Worm (Caenorhabditis elegans): Measurements from ENCODE around the gene srh-125.
"Not testable (repeated sequence)": the region's sequence is repeated elsewhere in the genome, so short reads cannot be mapped to it uniquely, and the experiment has no call there.

srh-125 gene

ce11 chrV:7446965-7447364 is 29.7 kb downstream of the srh-125 start, which contains the start of gene F25E5.5:
TSS of gene F25E5.5 (plus strand) at chrV:7447265.
- TF ChIP-seq unc-130 (tag; optimal IDR thresholded peaks at IDR 0.05), result no peak
- TF ChIP-seq mab-9 (GFP tag; IDR thresholded peaks at IDR 0.05), result no peak
- TF ChIP-seq blmp-1 (tag; optimal IDR thresholded peaks at IDR 0.05), result peak; percentile 17

ce11 chrV:7444331-7444730 is 32.3 kb downstream of the srh-125 start, which contains the start of gene nhr-141:
TSS of gene nhr-141 (plus strand) at chrV:7444661.
- not testable (repeated sequence) for TF ChIP-seq C16A3.4 (tag; optimal IDR thresholded peaks at IDR 0.05); nhr-28 (tag; optimal IDR thresholded peaks at IDR 0.05); ceh-8 (GFP tag; optimal IDR thresholded peaks at IDR 0.05)

- peak; percentile 53; the same call in 1 of the 2 replicates for TF ChIP-seq unc-98 (GFP tag; IDR thresholded peaks at IDR 0.05)
- TF ChIP-seq mab-9 (GFP tag; IDR thresholded peaks at IDR 0.05), result peak; percentile 75
- 0 out of 2 replicates have a peak, but pooled peaks have one; percentile 52 for TF ChIP-seq ets-5 (GFP tag; IDR thresholded peaks at IDR 0.05)
These were observed 33.2 kb downstream of the srh-125 start for ce11 chrV:7443480-7443879.

- TF ChIP-seq unc-30 (tag; optimal IDR thresholded peaks at IDR 0.05) (no peak), efl-1 (optimal IDR thresholded peaks at IDR 0.05) (no peak), efl-1 (GFP tag; optimal IDR thresholded peaks at IDR 0.05 in 1 of 2) (peak in 1 of 2 experiments; percentile 36), aha-1 (tag; optimal IDR thresholded peaks at IDR 0.05) (no peak), Y116A8C.19 (tag; optimal IDR thresholded peaks at IDR 0.05; ENCODE audit: borderline replicate concordance) (no peak)
These were observed 36.9 kb downstream of the srh-125 start, which contains the start of gene try-13 for ce11 chrV:7439807-7440206. TSS of gene try-13 (plus strand) at chrV:7440107.

- no peak for TF ChIP-seq efl-1 (optimal IDR thresholded peaks at IDR 0.05)
- peak in 1 of 2 experiments; percentile 58 for TF ChIP-seq efl-1 (GFP tag; optimal IDR thresholded peaks at IDR 0.05 in 1 of 2)
- no peak for TF ChIP-seq blmp-1 (tag; optimal IDR thresholded peaks at IDR 0.05)
These were observed 38.7 kb downstream of the srh-125 start, which contains the start of gene F25E5.16 for ce11 chrV:7437985-7438384. TSS of gene F25E5.16 (plus strand) at chrV:7438285.

DNA sequence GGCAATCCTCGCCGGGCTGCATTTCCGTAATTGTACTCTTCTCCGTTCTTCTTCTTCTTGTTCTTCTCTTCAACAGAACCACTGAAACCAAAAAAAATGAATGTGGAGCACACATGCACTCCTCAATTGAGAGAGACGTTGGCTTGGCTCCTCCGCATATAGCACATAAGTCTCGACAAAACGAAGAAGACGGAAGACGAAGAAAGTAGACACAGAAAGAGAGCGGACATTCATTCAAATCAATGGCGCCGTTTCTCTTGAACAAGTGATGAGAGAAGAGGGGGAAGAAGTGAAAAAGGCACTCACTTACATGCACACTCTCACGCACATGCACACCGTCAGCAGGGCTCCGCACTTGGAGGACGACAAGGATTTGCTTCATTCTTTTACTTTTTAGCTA is 39.1 kb downstream of the srh-125 start, which contains the start of gene F25E5.9:
F25E5.9 (minus strand) TSS at position 382 of the 400 bp plus-strand sequence.
- TF ChIP-seq dpl-1 (GFP tag; optimal IDR thresholded peaks at IDR 0.05) (peak in 1 of 3 experiments; percentile 11), xbp-1 (tag; optimal IDR thresholded peaks at IDR 0.05) (no peak), unc-86 (tag; optimal IDR thresholded peaks at IDR 0.05) (peak; percentile 5), nhr-11 (tag; optimal IDR thresholded peaks at IDR 0.05) (no peak), ceh-82 (tag; optimal IDR thresholded peaks at IDR 0.05) (peak in 1 of 3 experiments; percentile 25), fkh-8 (tag; optimal IDR thresholded peaks at IDR 0.05) (peak; percentile 29), dsc-1 (tag; optimal IDR thresholded peaks at IDR 0.05) (peak; percentile 2), lsy-2 (tag; optimal IDR thresholded peaks at IDR 0.05) (peak in 1 of 2 experiments; percentile 27), nhr-84 (tag; optimal IDR thresholded peaks at IDR 0.05) (no peak), hpl-2 (GFP tag; optimal IDR thresholded peaks at IDR 0.05) (no peak), lin-14 (GFP tag; optimal IDR thresholded peaks at IDR 0.05) (peak; percentile 86), nhr-19 (GFP tag; conservative IDR thresholded peaks at IDR 0.05) (no peak; the same call in 1 of the 2 replicates), efl-1 (optimal IDR thresholded peaks at IDR 0.05) (peak in 1 of 2 experiments; percentile 11), efl-1 (GFP tag; optimal IDR thresholded peaks at IDR 0.05 in 1 of 2) (no peak), fkh-10 (GFP tag; optimal IDR thresholded peaks at IDR 0.05) (peak; percentile 38)

- TF ChIP-seq nhr-47 (tag; optimal IDR thresholded peaks at IDR 0.05) (peak; percentile 57), unc-130 (tag; optimal IDR thresholded peaks at IDR 0.05) (peak; percentile 72), snu-23 (GFP tag; optimal IDR thresholded peaks at IDR 0.05) (peak; percentile 74), snpc-4 (tag; optimal IDR thresholded peaks at IDR 0.05) (no peak), mdl-1 (tag; optimal IDR thresholded peaks at IDR 0.05) (peak in 1 of 2 experiments; percentile 79), ets-5 (GFP tag; IDR thresholded peaks at IDR 0.05) (no peak), nhr-12 (tag; optimal IDR thresholded peaks at IDR 0.05) (no peak), jun-1 (tag; optimal IDR thresholded peaks at IDR 0.05) (no peak), lin-35 (GFP tag; optimal IDR thresholded peaks at IDR 0.05) (peak in 1 of 2 experiments; percentile 84), dpl-1 (GFP tag; optimal IDR thresholded peaks at IDR 0.05) (peak in 2 of 3 experiments; percentile 20 to 31), ceh-63 (GFP tag; optimal IDR thresholded peaks at IDR 0.05) (no peak), nhr-76 (tag; optimal IDR thresholded peaks at IDR 0.05) (no peak), nhr-71 (tag; optimal IDR thresholded peaks at IDR 0.05) (peak; percentile 80), lsy-2 (tag; optimal IDR thresholded peaks at IDR 0.05) (peak in 1 of 2 experiments; percentile 44), hpl-2 (GFP tag; optimal IDR thresholded peaks at IDR 0.05) (no peak), nhr-19 (GFP tag; conservative IDR thresholded peaks at IDR 0.05) (peak; percentile 79), egl-13 (tag; optimal IDR thresholded peaks at IDR 0.05) (no peak), C16A3.4 (tag; optimal IDR thresholded peaks at IDR 0.05) (peak; percentile 32), mep-1 (tag; optimal IDR thresholded peaks at IDR 0.05) (peak; percentile 58), blmp-1 (tag; optimal IDR thresholded peaks at IDR 0.05) (peak; percentile 94), nhr-20 (tag; optimal IDR thresholded peaks at IDR 0.05) (peak; percentile 80)
These were observed 39.8 kb downstream of the srh-125 start for ce11 chrV:7436911-7437310.

Data from whole organism, L1 larva.